Worm (Caenorhabditis elegans): ENCODE results near the gene R02F11.9.

DNA sequence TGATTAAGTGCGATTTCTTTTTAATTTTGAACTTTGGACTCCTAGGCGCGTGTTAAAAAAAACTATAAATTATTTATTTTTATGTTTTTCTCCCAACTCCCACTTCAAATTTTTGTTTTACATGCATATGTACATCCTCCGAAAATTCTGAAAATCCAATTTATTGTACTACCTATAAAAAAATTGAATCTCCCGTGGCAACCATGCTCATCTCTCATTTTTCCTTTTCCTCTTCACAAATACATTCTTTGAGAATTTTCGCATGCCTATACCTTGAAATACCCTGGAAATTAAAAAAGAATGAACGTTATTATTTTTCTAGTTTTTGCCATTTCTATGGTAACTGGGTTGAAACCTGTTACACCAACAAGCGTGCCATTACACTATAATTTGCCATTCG, 1.6 kb downstream of the R02F11.9 start, which contains the start of gene R02F11.10:
- TF ChIP-seq nhr-237 (tag; optimal IDR thresholded peaks at IDR 0.05) (no peak), mab-5 (tag; optimal IDR thresholded peaks at IDR 0.05) (no peak), snpc-4 (tag; optimal IDR thresholded peaks at IDR 0.05) (no peak), lin-13 (GFP tag; optimal IDR thresholded peaks at IDR 0.05) (no peak), fos-1 (tag; optimal IDR thresholded peaks at IDR 0.05) (no peak), nhr-10 (tag; optimal IDR thresholded peaks at IDR 0.05) (no peak)
